Fruit fly (Drosophila melanogaster): ENCODE data around the gene PICK1.

Gene PICK1

DNA sequence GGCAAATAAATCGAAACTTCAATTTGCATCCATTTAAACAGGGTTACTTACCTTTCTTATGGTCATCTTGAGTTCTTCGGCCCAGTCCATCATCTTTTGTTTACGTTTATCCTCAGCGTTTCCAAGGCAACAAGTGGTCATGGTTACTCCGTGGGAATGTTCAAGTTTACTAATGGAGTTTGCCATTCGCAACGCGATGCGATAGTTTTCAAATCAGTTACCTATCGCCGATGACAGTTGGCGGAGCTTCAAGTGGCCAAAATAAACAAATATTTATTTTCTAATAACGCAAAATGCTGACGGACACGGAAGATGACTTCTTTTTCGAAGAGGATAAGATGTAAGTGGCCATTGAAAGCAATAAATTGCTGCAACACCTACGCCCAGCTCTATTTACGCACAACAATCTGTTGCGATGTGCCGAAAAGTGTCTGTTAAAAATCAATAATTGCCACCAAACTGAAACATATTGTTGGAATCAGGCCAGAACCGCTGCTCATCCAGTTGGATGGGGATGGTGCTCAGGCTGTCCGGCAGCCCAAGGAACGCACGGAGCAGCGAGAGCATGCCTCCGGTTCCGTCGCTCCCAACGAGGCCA is at the start of gene PICK1, which contains the start of gene IFT43:
Gene PICK1 (plus strand): TSS at position 211 of the 598 bp plus-strand sequence.
Gene IFT43 (minus strand): TSS at position 166 of the 598 bp plus-strand sequence.
- TF ChIP-seq h (optimal IDR thresholded peaks at IDR 0.05) = no peak
- no peak for TF ChIP-seq Sin3A (optimal IDR thresholded peaks at IDR 0.05)
- no peak for TF ChIP-seq insv (optimal IDR thresholded peaks at IDR 0.05)
- no peak for TF ChIP-seq psq (optimal IDR thresholded peaks at IDR 0.05)
- TF ChIP-seq Myc (optimal IDR thresholded peaks at IDR 0.05) = no peak
- no peak for TF ChIP-seq ttk (optimal IDR thresholded peaks at IDR 0.05)

DNA sequence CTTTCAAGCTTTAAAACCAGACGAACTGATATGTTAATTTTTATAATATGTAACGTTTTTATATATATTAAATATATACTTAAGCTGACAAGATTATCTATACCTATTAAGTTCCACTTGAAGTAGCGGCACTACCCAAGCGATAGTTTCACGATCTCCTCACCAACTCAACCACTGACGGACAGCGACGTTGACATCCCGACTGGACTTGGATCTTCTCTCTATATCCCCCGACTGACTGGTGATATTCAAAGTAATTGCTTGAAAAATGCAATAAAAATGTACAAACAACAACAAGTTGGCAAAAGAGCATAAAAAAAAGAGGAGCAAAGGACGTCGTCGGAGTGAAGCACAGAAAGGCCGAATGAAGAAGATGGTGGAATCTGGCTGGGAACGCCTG is 48.6 kb upstream of the PICK1 start, which contains the start of gene Ref2:
Gene Ref2 (minus strand): TSS at position 101 of the 400 bp plus-strand sequence.
- TF ChIP-seq Sin3A (optimal IDR thresholded peaks at IDR 0.05) (no peak), Myc (optimal IDR thresholded peaks at IDR 0.05) (no peak)

DNA sequence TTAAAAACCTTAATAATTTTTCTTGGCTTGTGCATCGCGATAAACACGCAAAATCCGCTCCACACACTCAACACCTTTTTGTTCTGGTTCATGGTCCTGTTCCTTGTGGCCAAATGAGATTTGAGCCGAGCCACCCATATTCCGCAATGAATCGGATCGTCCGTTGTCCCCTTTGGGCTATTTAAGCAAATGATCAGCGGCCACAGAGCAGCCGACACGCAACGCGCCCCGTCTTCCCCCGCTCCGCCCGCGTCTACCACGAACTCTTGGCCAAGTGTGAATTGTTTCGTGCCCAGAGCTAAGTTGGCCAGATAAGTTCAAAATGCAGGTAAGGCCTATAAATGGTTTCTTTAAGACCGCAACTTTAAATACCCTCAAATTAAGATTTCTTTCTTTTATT is 43.8 kb upstream of the PICK1 start:
- TF ChIP-seq h (optimal IDR thresholded peaks at IDR 0.05) (no peak), insv (optimal IDR thresholded peaks at IDR 0.05) (no peak), Sin3A (optimal IDR thresholded peaks at IDR 0.05) (no peak), ttk (optimal IDR thresholded peaks at IDR 0.05) (no peak), Myc (optimal IDR thresholded peaks at IDR 0.05) (no peak), psq (optimal IDR thresholded peaks at IDR 0.05) (no peak)

DNA sequence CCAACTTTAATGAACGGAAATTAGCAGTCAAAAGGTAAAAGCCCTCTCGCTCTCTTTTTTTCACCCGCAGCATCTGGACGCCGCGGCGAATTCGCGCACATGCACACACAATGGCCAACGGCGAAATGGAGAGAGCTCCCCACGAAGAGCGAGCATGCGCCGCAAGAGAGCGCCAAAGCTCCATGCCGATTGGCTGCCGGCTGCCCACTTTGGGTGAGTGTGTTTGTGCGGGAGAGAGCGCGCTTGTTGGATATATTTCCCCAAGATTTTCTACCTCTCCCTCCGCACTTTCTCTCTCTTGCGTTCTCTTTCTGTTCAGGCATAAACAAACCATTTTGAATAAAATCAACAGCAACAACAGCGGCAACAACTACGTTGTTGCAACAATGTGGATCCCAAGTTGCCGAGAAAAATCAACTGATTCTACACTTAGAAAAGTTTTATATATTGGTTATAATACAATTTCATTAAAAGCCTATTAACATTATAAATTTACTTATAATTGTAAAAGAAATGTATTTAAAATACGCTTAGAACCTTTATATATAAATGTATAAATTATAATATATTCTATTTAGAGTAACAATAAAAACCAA is 39.0 kb upstream of the PICK1 start:
- TF ChIP-seq ttk (optimal IDR thresholded peaks at IDR 0.05) (no peak), Myc (optimal IDR thresholded peaks at IDR 0.05) (no peak)

DNA sequence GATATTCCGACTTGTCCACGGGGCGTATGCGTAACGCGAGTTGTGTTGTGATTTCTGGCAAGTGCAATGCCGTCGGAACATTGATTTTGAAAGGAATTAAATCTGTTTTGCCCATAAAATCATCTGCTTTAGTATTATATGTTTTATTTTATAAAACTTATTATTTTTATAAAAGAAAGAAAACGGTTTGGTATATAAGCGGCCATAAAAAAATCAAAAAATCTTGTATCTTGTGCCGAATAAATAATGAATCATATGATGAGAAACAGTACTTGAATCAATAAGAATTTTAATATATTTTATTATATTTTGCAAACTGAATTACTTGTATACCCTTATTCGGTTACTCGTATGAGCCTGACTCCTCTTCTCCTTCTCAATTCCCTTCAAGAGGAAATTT is 38.0 kb upstream of the PICK1 start, which contains the start of gene pdm2:
Gene pdm2 (plus strand): TSS at position 301 of the 400 bp plus-strand sequence.
- TF ChIP-seq ttk (optimal IDR thresholded peaks at IDR 0.05) (no peak), Sin3A (optimal IDR thresholded peaks at IDR 0.05) (no peak), insv (optimal IDR thresholded peaks at IDR 0.05) (no peak), Myc (optimal IDR thresholded peaks at IDR 0.05) (no peak), h (optimal IDR thresholded peaks at IDR 0.05) (no peak), psq (optimal IDR thresholded peaks at IDR 0.05) (no peak)

DNA sequence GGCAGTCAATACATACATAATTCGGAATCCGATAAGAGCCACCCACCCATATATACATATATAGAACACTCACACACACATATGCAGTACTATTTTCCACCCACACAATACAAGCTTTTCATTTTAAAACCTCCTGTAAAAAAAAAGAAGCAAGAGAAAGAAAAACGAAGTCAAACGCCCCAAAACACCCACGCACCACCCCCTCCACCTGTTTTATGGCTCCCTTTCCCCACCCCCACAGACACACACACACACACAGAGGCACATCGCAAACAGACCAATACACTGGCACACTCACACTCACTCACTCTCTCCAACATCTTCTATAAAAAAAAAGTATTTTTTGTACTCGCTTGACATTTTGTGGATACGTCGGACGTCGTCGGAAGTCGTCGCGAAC is 37.5 kb upstream of the PICK1 start:
- TF ChIP-seq psq (optimal IDR thresholded peaks at IDR 0.05) = no peak
- no peak for TF ChIP-seq insv (optimal IDR thresholded peaks at IDR 0.05)
- no peak for TF ChIP-seq Myc (optimal IDR thresholded peaks at IDR 0.05)
- no peak for TF ChIP-seq h (optimal IDR thresholded peaks at IDR 0.05)
- no peak for TF ChIP-seq Sin3A (optimal IDR thresholded peaks at IDR 0.05)
- no peak for TF ChIP-seq ttk (optimal IDR thresholded peaks at IDR 0.05)

DNA sequence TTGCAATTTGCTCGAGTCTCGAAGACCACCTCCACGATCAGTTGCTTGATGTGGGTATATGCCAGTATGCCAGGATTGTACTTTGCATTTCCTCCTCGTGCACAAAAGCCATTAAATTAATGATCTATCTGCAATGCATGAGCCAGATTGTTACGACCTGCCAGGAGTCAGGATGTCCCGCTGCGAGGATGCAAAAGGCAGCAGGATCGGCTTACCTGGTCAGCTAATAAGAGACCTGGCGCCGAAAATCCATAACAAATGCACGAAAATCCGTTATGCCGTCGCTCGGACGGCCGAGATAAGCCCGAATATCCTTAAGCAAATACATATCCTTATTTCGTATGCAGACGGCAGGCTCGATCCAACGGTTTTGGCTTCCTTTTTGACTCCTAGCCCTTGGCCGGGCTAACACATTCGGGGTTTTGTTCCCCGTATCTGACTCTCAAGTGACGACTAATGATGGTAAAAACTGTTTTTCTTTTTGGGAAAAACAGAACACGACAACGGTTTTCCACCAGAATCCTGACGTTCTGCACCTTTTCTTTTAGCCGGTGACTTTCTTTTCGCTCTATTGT is 28.7 kb upstream of the PICK1 start:
- no peak for TF ChIP-seq h (optimal IDR thresholded peaks at IDR 0.05)
- TF ChIP-seq psq (optimal IDR thresholded peaks at IDR 0.05) = no peak
- TF ChIP-seq insv (optimal IDR thresholded peaks at IDR 0.05) = no peak
- TF ChIP-seq Myc (optimal IDR thresholded peaks at IDR 0.05) = no peak
- no peak for TF ChIP-seq ttk (optimal IDR thresholded peaks at IDR 0.05)
- no peak for TF ChIP-seq Sin3A (optimal IDR thresholded peaks at IDR 0.05)

DNA sequence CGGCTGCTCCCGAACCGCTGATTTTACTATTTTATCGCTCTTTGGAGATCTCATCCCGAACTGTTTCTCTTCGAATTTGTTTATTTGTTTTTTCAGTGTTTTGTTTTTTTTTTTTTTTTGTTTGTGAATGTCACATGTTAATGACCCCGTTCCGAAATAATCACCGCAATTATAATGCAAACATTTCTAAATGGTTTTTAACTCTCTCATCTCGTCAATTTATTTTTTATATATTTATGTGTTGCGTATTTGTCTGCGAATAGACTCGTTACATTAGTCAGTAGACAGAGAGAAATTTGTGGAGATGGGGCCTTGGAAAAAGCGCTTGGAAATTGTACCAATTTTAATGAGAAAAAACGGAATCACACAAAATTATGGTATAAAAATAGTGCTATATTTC is 25.2 kb upstream of the PICK1 start, which contains the start of gene Nepl7:
Gene Nepl7 (minus strand): TSS at position 101 of the 400 bp plus-strand sequence.
- TF ChIP-seq psq (optimal IDR thresholded peaks at IDR 0.05) (no peak), Myc (optimal IDR thresholded peaks at IDR 0.05) (no peak), ttk (optimal IDR thresholded peaks at IDR 0.05) (no peak), insv (optimal IDR thresholded peaks at IDR 0.05) (no peak), Sin3A (optimal IDR thresholded peaks at IDR 0.05) (no peak), h (optimal IDR thresholded peaks at IDR 0.05) (no peak)

DNA sequence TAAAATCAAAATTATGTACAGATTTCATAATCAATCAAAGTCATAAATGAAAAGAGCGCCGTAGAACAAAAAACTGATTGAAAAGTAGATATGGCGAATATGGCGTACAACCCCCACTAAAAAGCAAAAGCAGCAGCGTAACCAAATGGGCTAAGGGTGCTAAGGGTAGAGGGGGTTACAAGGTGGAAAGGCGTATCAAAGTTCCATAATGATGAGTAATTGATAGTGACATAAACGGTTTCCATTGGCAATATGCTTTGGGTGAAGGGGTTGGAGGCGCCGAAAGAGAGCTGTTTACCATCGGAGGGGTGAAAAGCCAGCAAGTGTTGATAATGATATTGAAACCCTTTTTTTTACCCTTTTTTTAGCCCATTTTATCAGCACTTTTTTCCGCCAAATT is 22.5 kb upstream of the PICK1 start:
- TF ChIP-seq Myc (optimal IDR thresholded peaks at IDR 0.05) = no peak
- TF ChIP-seq psq (optimal IDR thresholded peaks at IDR 0.05) = no peak
- TF ChIP-seq insv (optimal IDR thresholded peaks at IDR 0.05) = no peak
- TF ChIP-seq h (optimal IDR thresholded peaks at IDR 0.05) = no peak
- TF ChIP-seq Sin3A (optimal IDR thresholded peaks at IDR 0.05) = no peak
- TF ChIP-seq ttk (optimal IDR thresholded peaks at IDR 0.05) = no peak

DNA sequence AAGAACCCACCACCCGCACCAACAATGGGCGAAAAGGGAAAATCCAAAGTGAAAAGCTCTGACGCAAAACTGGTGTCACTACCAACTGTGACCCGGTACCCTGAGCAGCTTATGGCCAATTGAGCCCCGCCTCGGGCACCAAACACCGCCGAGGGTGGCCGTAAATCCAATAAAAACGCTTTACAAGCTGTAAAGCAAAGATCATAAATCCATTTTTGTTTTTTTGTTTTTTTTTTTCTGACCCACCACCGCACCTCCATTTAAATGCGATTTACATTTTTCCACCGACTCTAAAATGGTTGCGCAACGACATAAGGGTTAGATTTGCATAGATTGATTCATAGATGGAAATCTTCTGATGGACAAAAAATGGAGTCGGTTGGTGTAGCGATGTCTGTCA is 20.5 kb upstream of the PICK1 start:
- TF ChIP-seq ttk (optimal IDR thresholded peaks at IDR 0.05) (no peak), insv (optimal IDR thresholded peaks at IDR 0.05) (no peak), Myc (optimal IDR thresholded peaks at IDR 0.05) (no peak)

DNA sequence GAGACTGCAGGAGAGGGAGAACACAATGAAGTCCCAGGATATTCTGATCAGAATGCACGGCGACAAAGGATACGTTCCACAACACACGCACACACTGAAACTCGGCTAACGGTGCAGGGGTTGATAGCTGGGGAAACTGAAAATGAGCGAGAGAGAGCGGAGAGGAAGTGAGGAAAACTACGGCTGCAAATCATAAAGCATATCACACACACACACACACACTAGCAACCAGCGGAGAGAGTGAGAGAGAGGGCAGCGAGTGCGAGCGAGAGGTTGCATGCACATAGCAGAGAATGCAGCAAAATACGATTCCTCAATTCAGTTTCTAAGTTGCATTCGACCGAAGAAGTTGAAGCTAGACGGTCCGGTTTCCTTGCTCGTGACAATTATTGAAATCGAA is 16.5 kb upstream of the PICK1 start:
- TF ChIP-seq Myc (optimal IDR thresholded peaks at IDR 0.05) (no peak), Sin3A (optimal IDR thresholded peaks at IDR 0.05) (no peak), psq (optimal IDR thresholded peaks at IDR 0.05) (no peak), ttk (optimal IDR thresholded peaks at IDR 0.05) (no peak), h (optimal IDR thresholded peaks at IDR 0.05) (no peak), insv (optimal IDR thresholded peaks at IDR 0.05) (no peak)

DNA sequence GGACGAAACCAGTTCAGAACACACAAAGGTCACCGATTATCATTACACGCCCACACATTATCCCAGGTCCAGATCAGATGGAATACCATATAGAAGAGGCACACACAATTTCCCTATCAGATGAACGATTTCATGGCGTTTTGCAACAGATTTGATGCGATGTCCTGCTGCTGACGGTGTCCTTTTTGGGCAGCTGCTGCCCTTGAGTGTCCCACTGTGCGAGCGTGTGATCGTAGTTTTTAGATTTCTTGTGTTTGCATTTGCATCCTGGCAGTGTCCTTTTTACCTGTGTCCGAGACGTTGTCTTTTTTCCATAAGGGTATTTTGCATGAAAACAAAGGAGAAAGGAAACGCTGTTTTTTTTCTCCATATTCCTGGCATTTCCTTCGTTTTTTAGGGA is 15.5 kb upstream of the PICK1 start:
- TF ChIP-seq Myc (optimal IDR thresholded peaks at IDR 0.05) = no peak
- TF ChIP-seq psq (optimal IDR thresholded peaks at IDR 0.05) = no peak
- no peak for TF ChIP-seq h (optimal IDR thresholded peaks at IDR 0.05)
- TF ChIP-seq ttk (optimal IDR thresholded peaks at IDR 0.05) = no peak

Data from Kc167 (cell line).